Worm (Caenorhabditis elegans) whole organism, L1 larva: ENCODE data around the gene srh-206.
"Not testable (repeated sequence)": the region's sequence is repeated elsewhere in the genome, so short reads cannot be mapped to it uniquely, and the experiment has no call there.

ENCODE experiments used
- alr-1 ChIP-seq: fragments of 200-800 bp; sonication (Bioruptor generic); optimal IDR thresholded peaks from 2 replicates; lab custom pipeline; 2018; ENCODE audit warnings: borderline replicate concordance, mild to moderate bottlenecking, missing genetic modification characterization, missing compliant biosample characterization
- egl-27 ChIP-seq, 2 experiments: fragments of 150-350 bp in 1 of 2; sonication (generic microtip); optimal IDR thresholded peaks; 3 replicates each; lab custom pipeline; 2017 to 2018; ENCODE audit warnings: missing biosample characterization in 2 of 2, missing genetic modification characterization in 2 of 2, missing genetic modification reagents in 2 of 2
- fkh-10 ChIP-seq: sonication (generic microtip); optimal IDR thresholded peaks from 2 replicates; lab custom pipeline; 2017; ENCODE audit warnings: missing biosample characterization, missing genetic modification reagents, missing genetic modification characterization
- hlh-17 ChIP-seq: fragments of 200-800 bp; sonication (Bioruptor generic); optimal IDR thresholded peaks from 2 replicates; lab custom pipeline; 2018; ENCODE audit warnings: missing genetic modification characterization, mild to moderate bottlenecking, missing compliant biosample characterization, moderate library complexity, borderline replicate concordance
- rnt-1 ChIP-seq: sonication (generic microtip); optimal IDR thresholded peaks from 2 replicates; lab custom pipeline; 2016; ENCODE audit warnings: mild to moderate bottlenecking, missing genetic modification characterization, moderate library complexity, missing compliant biosample characterization
- snpc-4 ChIP-seq: fragments of 150-350 bp; optimal IDR thresholded peaks from 2 replicates; lab custom pipeline; 2014; ENCODE audit warnings: missing biosample characterization, missing genetic modification characterization
- sptf-1 ChIP-seq: fragments of 150-350 bp; optimal IDR thresholded peaks from 2 replicates; lab custom pipeline; 2014; ENCODE audit warnings: missing biosample characterization, missing genetic modification characterization
- tbx-2 ChIP-seq: sonication (generic microtip); optimal IDR thresholded peaks from 2 replicates; lab custom pipeline; 2016; ENCODE audit warnings: missing genetic modification characterization, missing compliant biosample characterization
- unc-86 ChIP-seq: sonication (generic microtip); optimal IDR thresholded peaks from 2 replicates; lab custom pipeline; 2016; ENCODE audit warnings: missing genetic modification characterization, missing compliant biosample characterization
- ztf-4 ChIP-seq: fragments of 150-350 bp; optimal IDR thresholded peaks from 2 replicates; lab custom pipeline; 2014; ENCODE audit warnings: missing biosample characterization, missing genetic modification characterization

- TF ChIP-seq ztf-4 (tag; lab: Kevin White, UChicago); tbx-2 (tag; lab: Kevin White, UChicago); alr-1 (tag; lab: Kevin White, UChicago); egl-27 (tag; optimal IDR thresholded peaks at IDR 0.05; lab: Kevin White, UChicago); rnt-1; sptf-1 (tag; lab: Kevin White, UChicago); fkh-10 (GFP tag; lab: Kevin White, UChicago); snpc-4; hlh-17 (GFP tag; lab: Kevin White, UChicago); unc-86: not testable (repeated sequence)
These were observed 5.1 kb downstream of the srh-206 start, which contains the start of gene fbxa-111 for ce11 chrV:16949609-16950008.
